Fruit fly (Drosophila melanogaster) whole organism, embryonic: ENCODE data around the gene nAChRalpha3.

Experiments used
- Atf6 ChIP-seq: fragments of 200-800 bp; sonication (Bioruptor generic); IDR thresholded peaks from 2 replicates; pipeline ENCODE4 v1.3.6; 2022; ENCODE audit warnings: missing biosample characterization, missing genetic modification characterization
- CG10209 ChIP-seq: fragments of 200-800 bp; sonication (Bioruptor generic); optimal IDR thresholded peaks from 3 replicates; lab custom pipeline; 2017; ENCODE audit warnings: missing biosample characterization, mild to moderate bottlenecking, missing genetic modification characterization, missing genetic modification reagents
- CG1024 ChIP-seq: fragments of 200-800 bp; sonication (Bioruptor generic); IDR thresholded peaks from 2 replicates; pipeline ENCODE4 v1.3.6; 2022; ENCODE audit warnings: missing biosample characterization, missing genetic modification characterization
- CG11093 ChIP-seq: fragments of 200-800 bp; sonication (Bioruptor generic); IDR thresholded peaks from 3 replicates; pipeline ENCODE4 v1.3.6; 2022; ENCODE audit warnings: missing biosample characterization, missing genetic modification characterization
- CG12219 ChIP-seq: fragments of 200-800 bp; sonication (Bioruptor generic); optimal IDR thresholded peaks from 3 replicates; lab custom pipeline; 2018; ENCODE audit warnings: missing biosample characterization, mild to moderate bottlenecking, missing genetic modification characterization
- CG13296 ChIP-seq: fragments of 200-800 bp; sonication (Bioruptor generic); optimal IDR thresholded peaks from 3 replicates; lab custom pipeline; 2018; ENCODE audit warnings: missing biosample characterization, mild to moderate bottlenecking, missing genetic modification characterization
- CG15601 ChIP-seq: fragments of 200-800 bp; sonication (Bioruptor generic); optimal IDR thresholded peaks from 3 replicates; lab custom pipeline; 2019; ENCODE audit warnings: missing biosample characterization, mild to moderate bottlenecking, missing genetic modification characterization, moderate library complexity
- CG1602 ChIP-seq: fragments of 200-800 bp; sonication (Bioruptor generic); optimal IDR thresholded peaks from 3 replicates; lab custom pipeline; 2016; ENCODE audit warnings: missing biosample characterization, missing genetic modification characterization
- CG17361 ChIP-seq: fragments of 200-800 bp; sonication (Bioruptor generic); IDR thresholded peaks from 3 replicates; pipeline ENCODE4 v1.3.6; 2022; ENCODE audit warnings: missing biosample characterization, missing genetic modification characterization
- CG17568 ChIP-seq: fragments of 200-800 bp; sonication (Bioruptor generic); optimal IDR thresholded peaks from 2 replicates; lab custom pipeline; 2018; ENCODE audit warnings: missing biosample characterization, mild to moderate bottlenecking, missing genetic modification characterization, moderate library complexity
- CG31441 ChIP-seq: fragments of 200-800 bp; sonication (Bioruptor generic); IDR thresholded peaks from 2 replicates; pipeline ENCODE4 v1.3.6; 2022; ENCODE audit warnings: missing biosample characterization, missing genetic modification characterization
- CG32767 ChIP-seq: fragments of 200-800 bp; sonication (Bioruptor generic); IDR thresholded peaks from 2 replicates; pipeline ENCODE4 v1.3.6; 2022; ENCODE audit warnings: missing biosample characterization, missing genetic modification characterization
- CG3281 ChIP-seq: fragments of 200-800 bp; sonication (Bioruptor generic); optimal IDR thresholded peaks from 3 replicates; lab custom pipeline; 2017; ENCODE audit warnings: missing biosample characterization, mild to moderate bottlenecking, missing genetic modification characterization
- CG4424 ChIP-seq: fragments of 200-800 bp; sonication (Bioruptor generic); optimal IDR thresholded peaks from 3 replicates; lab custom pipeline; 2016; ENCODE audit warnings: missing biosample characterization, missing genetic modification characterization
- CG7372 ChIP-seq: fragments of 200-800 bp; sonication (Bioruptor generic); IDR thresholded peaks from 2 replicates; pipeline ENCODE4 v1.3.6; 2022; ENCODE audit warnings: missing biosample characterization, missing genetic modification characterization
- CG7839 ChIP-seq: fragments of 200-800 bp; sonication (Bioruptor generic); optimal IDR thresholded peaks from 3 replicates; lab custom pipeline; 2018; ENCODE audit warnings: missing biosample characterization, mild to moderate bottlenecking, missing genetic modification characterization, moderate library complexity
- CG9727 ChIP-seq: fragments of 200-800 bp; sonication (Bioruptor generic); optimal IDR thresholded peaks from 3 replicates; lab custom pipeline; 2017; ENCODE audit warnings: missing biosample characterization, mild to moderate bottlenecking, missing genetic modification characterization
- CG9876 ChIP-seq: fragments of 200-800 bp; sonication (Bioruptor generic); optimal IDR thresholded peaks from 2 replicates; lab custom pipeline; 2016; ENCODE audit warnings: missing biosample characterization, missing genetic modification characterization
- CkIIα-i1 ChIP-seq: fragments of 200-800 bp; sonication (Bioruptor generic); IDR thresholded peaks from 2 replicates; pipeline ENCODE4 v1.3.6; 2022; ENCODE audit warnings: missing biosample characterization, missing genetic modification characterization
- D19A ChIP-seq: fragments of 200-800 bp; optimal IDR thresholded peaks from 3 replicates; lab custom pipeline; 2019; ENCODE audit warnings: missing biosample characterization, mild to moderate bottlenecking, missing genetic modification characterization, moderate library complexity
- Dip3 ChIP-seq: fragments of 200-800 bp; sonication (Bioruptor generic); optimal IDR thresholded peaks from 3 replicates; lab custom pipeline; 2016; ENCODE audit warnings: missing biosample characterization, missing genetic modification characterization
- E2f1 ChIP-seq: fragments of 200-800 bp; sonication (Bioruptor generic); IDR thresholded peaks from 2 replicates; pipeline ENCODE4 v1.3.6; 2022; ENCODE audit warnings: missing biosample characterization, missing genetic modification characterization
- E2f2 ChIP-seq: fragments of 200-800 bp; sonication (Bioruptor generic); IDR thresholded peaks from 2 replicates; pipeline ENCODE4 v1.3.6; 2022; ENCODE audit warnings: missing biosample characterization, missing genetic modification characterization
- Gug ChIP-seq: fragments of 200-800 bp; sonication (Bioruptor generic); IDR thresholded peaks from 4 replicates; pipeline ENCODE4 v1.3.6; 2022; ENCODE audit warnings: missing biosample characterization, missing genetic modification characterization
- Hr51 ChIP-seq, 2 experiments: fragments of 200-800 bp; sonication (Bioruptor generic); optimal IDR thresholded peaks; 2 replicates in 1 of 2; 3 replicates in 1 of 2; lab custom pipeline; 2016 to 2018; ENCODE audit warnings: missing biosample characterization in 2 of 2, missing genetic modification characterization in 2 of 2, mild to moderate bottlenecking in 1 of 2, moderate library complexity in 1 of 2
- Meics ChIP-seq: fragments of 200-800 bp; sonication (Bioruptor generic); optimal IDR thresholded peaks from 2 replicates; lab custom pipeline; 2017; ENCODE audit warnings: missing biosample characterization, mild to moderate bottlenecking, missing genetic modification characterization
- Ptx1 ChIP-seq: fragments of 200-800 bp; sonication (Bioruptor generic); IDR thresholded peaks from 2 replicates; pipeline ENCODE4 v1.3.6; 2022; ENCODE audit warnings: missing biosample characterization, missing genetic modification characterization
- Sin3A ChIP-seq: fragments of >200 bp; optimal IDR thresholded peaks from 2 replicates; lab custom pipeline; 2018
- Sox102F ChIP-seq: fragments of 200-800 bp; sonication (Bioruptor generic); optimal IDR thresholded peaks from 2 replicates; lab custom pipeline; 2018; ENCODE audit warnings: missing biosample characterization, mild to moderate bottlenecking, missing genetic modification characterization, moderate library complexity
- Ssrp ChIP-seq: fragments of 200-800 bp; sonication (Bioruptor generic); optimal IDR thresholded peaks from 2 replicates; lab custom pipeline; 2018; ENCODE audit warnings: missing biosample characterization, mild to moderate bottlenecking, missing genetic modification characterization, moderate library complexity
- ac ChIP-seq: fragments of 200-800 bp; sonication (Bioruptor generic); optimal IDR thresholded peaks from 3 replicates; lab custom pipeline; 2017; ENCODE audit warnings: missing biosample characterization, mild to moderate bottlenecking, missing genetic modification characterization
- chif ChIP-seq, 2 experiments: fragments of 200-800 bp; sonication (Bioruptor generic); optimal IDR thresholded peaks; 3 replicates each; lab custom pipeline; 2016; ENCODE audit warnings: missing biosample characterization in 2 of 2, missing genetic modification characterization in 2 of 2
- chn ChIP-seq: fragments of 200-800 bp; sonication (Bioruptor generic); optimal IDR thresholded peaks from 2 replicates; lab custom pipeline; 2016; ENCODE audit warnings: missing biosample characterization, missing genetic modification characterization
- dimm ChIP-seq: fragments of 200-800 bp; sonication (Bioruptor generic); IDR thresholded peaks from 2 replicates; pipeline ENCODE4 v1.3.6; 2022; ENCODE audit warnings: missing biosample characterization, missing genetic modification characterization
- dysf ChIP-seq: fragments of 200-800 bp; sonication (Bioruptor generic); IDR thresholded peaks from 3 replicates; pipeline ENCODE4 v1.3.6; 2022; ENCODE audit warnings: missing biosample characterization, missing genetic modification characterization
- eyg ChIP-seq: fragments of 200-800 bp; sonication (Bioruptor generic); optimal IDR thresholded peaks from 3 replicates; lab custom pipeline; 2016; ENCODE audit warnings: missing biosample characterization, missing genetic modification characterization
- fd96Cb ChIP-seq: fragments of 200-800 bp; sonication (Bioruptor generic); optimal IDR thresholded peaks from 2 replicates; lab custom pipeline; 2018; ENCODE audit warnings: missing biosample characterization, mild to moderate bottlenecking, missing genetic modification characterization, moderate library complexity
- gem ChIP-seq: fragments of 200-800 bp; sonication (Bioruptor generic); optimal IDR thresholded peaks from 2 replicates; lab custom pipeline; 2019; ENCODE audit warnings: missing biosample characterization, mild to moderate bottlenecking, missing genetic modification characterization, moderate library complexity
- gsb-n ChIP-seq: fragments of 200-800 bp; sonication (Bioruptor generic); optimal IDR thresholded peaks from 3 replicates; lab custom pipeline; 2018; ENCODE audit warnings: missing biosample characterization, mild to moderate bottlenecking, missing genetic modification characterization
- gt ChIP-seq: fragments of 200-800 bp; sonication (Bioruptor generic); IDR thresholded peaks from 2 replicates; pipeline ENCODE4 v1.3.6; 2022; ENCODE audit warnings: missing biosample characterization, missing genetic modification characterization
- hbn ChIP-seq: fragments of 200-800 bp; sonication (Bioruptor generic); IDR thresholded peaks from 2 replicates; pipeline ENCODE4 v1.3.6; 2022; ENCODE audit warnings: missing biosample characterization, missing genetic modification characterization; ENCODE audit not compliant: partially characterized antibody
- lab ChIP-seq: fragments of 200-800 bp; sonication (Bioruptor generic); optimal IDR thresholded peaks from 3 replicates; lab custom pipeline; 2017; ENCODE audit warnings: missing biosample characterization, missing genetic modification characterization, mild to moderate bottlenecking, moderate library complexity, missing genetic modification reagents
- nom ChIP-seq: fragments of 200-800 bp; sonication (Bioruptor generic); optimal IDR thresholded peaks from 2 replicates; lab custom pipeline; 2017; ENCODE audit warnings: missing biosample characterization, missing genetic modification characterization, mild to moderate bottlenecking, moderate library complexity, missing genetic modification reagents
- pzg ChIP-seq: fragments of 200-800 bp; sonication (Bioruptor generic); optimal IDR thresholded peaks from 3 replicates; lab custom pipeline; 2018; ENCODE audit warnings: missing biosample characterization, mild to moderate bottlenecking, missing genetic modification characterization, moderate library complexity
- salm ChIP-seq: fragments of 200-800 bp; sonication (Bioruptor generic); optimal IDR thresholded peaks from 2 replicates; lab custom pipeline; 2018; ENCODE audit warnings: missing biosample characterization, mild to moderate bottlenecking, missing genetic modification characterization
- sc ChIP-seq, 3 experiments: fragments of >200 bp in 2 of 3; fragments of 200-800 bp in 1 of 3; sonication (Bioruptor generic) in 1 of 3; optimal IDR thresholded peaks; 2 replicates in 2 of 3; 3 replicates in 1 of 3; lab custom pipeline; 2017; ENCODE audit warnings: mild to moderate bottlenecking in 1 of 3, missing biosample characterization in 1 of 3, missing genetic modification characterization in 1 of 3, missing genetic modification reagents in 1 of 3
- sqz ChIP-seq: fragments of 200-800 bp; sonication (Bioruptor generic); optimal IDR thresholded peaks from 3 replicates; lab custom pipeline; 2018; ENCODE audit warnings: missing biosample characterization, mild to moderate bottlenecking, missing genetic modification characterization
- usp ChIP-seq: fragments of >200 bp; optimal IDR thresholded peaks from 2 replicates; lab custom pipeline; 2017; ENCODE audit warnings: missing biosample characterization, missing genetic modification characterization

nAChRalpha3 gene

DNA sequence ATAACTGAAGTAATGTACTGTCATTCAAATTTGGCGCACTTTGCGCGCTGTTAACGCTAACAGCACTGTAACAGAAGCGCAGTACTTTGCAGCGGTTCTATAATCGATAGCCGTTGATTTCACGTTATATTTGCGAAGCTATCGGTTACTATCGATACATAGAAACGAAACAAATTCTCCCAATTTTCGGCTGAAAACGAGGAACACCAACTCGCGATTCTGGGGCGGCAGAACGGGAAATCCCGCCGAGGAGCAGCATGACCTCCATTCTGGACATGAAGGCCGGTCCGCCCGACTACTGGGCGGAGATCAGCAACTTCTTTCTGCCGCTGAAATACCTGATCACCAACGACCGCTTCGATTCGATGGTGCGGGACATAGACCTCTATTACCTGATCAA is 93.7 kb downstream of the nAChRalpha3 start, which contains the start of gene CG1636 (continued):
- TF ChIP-seq Sin3A (lab: Kevin White, UChicago) (peak; percentile 6), Gug (GFP tag; lab: Robert Waterston, UW) (no peak), chn (GFP tag; lab: Kevin White, UChicago) (no peak), CG15601 (no peak), CG12219 (GFP tag; lab: Kevin White, UChicago) (no peak), CG1602 (GFP tag; lab: Kevin White, UChicago) (no peak), hbn (GFP tag; lab: Robert Waterston, UW) (peak; percentile 90), gt (GFP tag; lab: Robert Waterston, UW) (no peak), CG1024 (no peak)

DNA sequence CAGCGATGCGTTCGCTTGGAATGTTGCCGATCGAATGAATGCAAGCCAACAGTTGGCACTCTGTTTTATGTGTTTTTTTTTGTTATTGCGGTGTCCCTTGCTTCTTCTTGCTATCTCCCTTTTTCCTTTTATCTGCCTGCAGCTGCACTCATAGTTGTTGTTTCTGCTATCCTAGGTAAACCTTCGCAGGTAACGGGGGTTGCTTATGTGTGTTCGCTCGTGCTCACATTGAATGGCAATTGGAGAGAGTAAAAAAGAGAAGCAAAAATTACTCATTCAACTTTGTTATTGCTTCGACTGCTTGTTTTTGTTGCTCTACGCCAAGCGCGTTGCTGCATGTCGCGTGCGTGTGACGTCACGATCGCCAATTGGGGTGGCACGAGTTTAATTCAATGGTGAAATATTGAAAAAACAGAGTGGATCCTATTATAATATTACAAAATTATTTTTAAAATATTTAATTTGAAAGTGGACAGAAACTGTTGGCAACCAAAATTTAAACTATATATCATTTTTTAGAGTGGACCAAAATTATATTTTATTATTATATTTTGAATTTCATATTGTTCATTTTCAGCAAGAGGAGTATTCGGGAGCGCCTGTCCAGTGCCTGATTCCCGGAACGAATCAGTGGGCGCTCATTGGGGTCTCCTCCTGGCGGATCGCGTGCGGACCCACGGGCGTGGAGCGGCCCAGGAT is 95.5 kb downstream of the nAChRalpha3 start, which contains the start of gene Corp:
TSS of gene Corp (minus strand) at position 47 of the 699 bp plus-strand sequence.
- TF ChIP-seq chif (GFP tag; optimal IDR thresholded peaks at IDR 0.05; lab: Kevin White, UChicago) (no peak), CG4424 (GFP tag; lab: Kevin White, UChicago) (peak; percentile 26), gsb-n (tag; lab: Kevin White, UChicago) (peak; percentile 19), CG7372 (GFP tag; lab: Robert Waterston, UW) (no peak), CG31441 (GFP tag; lab: Robert Waterston, UW) (peak; percentile 62), salm (peak; percentile 22), dimm (GFP tag; lab: Robert Waterston, UW) (no peak), E2f2 (GFP tag; lab: Robert Waterston, UW) (peak; percentile 33; the same call in 1 of the 2 replicates), sqz (peak; percentile 78), CG3281 (GFP tag; lab: Kevin White, UChicago) (peak; percentile 32), pzg (GFP tag; lab: Kevin White, UChicago) (no peak), usp (GFP tag; lab: Kevin White, UChicago) (no peak), CG17568 (no peak), CG11093 (GFP tag; lab: Robert Waterston, UW) (no peak), Atf6 (no peak; the same call in 1 of the 2 replicates), CG9727 (GFP tag; lab: Kevin White, UChicago) (peak; percentile 22), CG10209 (GFP tag; lab: Kevin White, UChicago) (peak; percentile 13), CG7839 (tag; lab: Kevin White, UChicago) (peak; percentile 38), Dip3 (no peak), CG17361 (GFP tag; lab: Robert Waterston, UW) (peak; percentile 63; the same call in 2 of the 3 replicates), D19A (tag; lab: Kevin White, UChicago) (peak; percentile 52), CG13296 (GFP tag; lab: Kevin White, UChicago) (peak; percentile 29), Hr51 (GFP tag; optimal IDR thresholded peaks at IDR 0.05; lab: Kevin White, UChicago) (peak in 1 of 2 experiments; percentile 74), fd96Cb (peak; percentile 34), CG9876 (no peak), Sox102F (GFP tag; lab: Kevin White, UChicago) (peak; percentile 65), CG32767 (no peak), eyg (no peak), ac (peak; percentile 42), E2f1 (GFP tag; lab: Robert Waterston, UW) (no peak), gem (tag; lab: Kevin White, UChicago) (peak; percentile 65), Ssrp (no peak), Ptx1 (GFP tag; lab: Robert Waterston, UW) (peak; percentile 44; the same call in 1 of the 2 replicates), Meics (GFP tag; lab: Kevin White, UChicago) (peak; percentile 26), nom (GFP tag; lab: Kevin White, UChicago) (peak; percentile 67), sc (optimal IDR thresholded peaks at IDR 0.05; lab: Kevin White, UChicago) (no peak), sc (GFP tag; optimal IDR thresholded peaks at IDR 0.05; lab: Kevin White, UChicago) (peak; percentile 10), dysf (GFP tag; lab: Robert Waterston, UW) (peak; percentile 48; the same call in 2 of the 3 replicates), CkIIα-i1 (GFP tag; lab: Robert Waterston, UW) (no peak), lab (GFP tag; lab: Kevin White, UChicago) (peak; percentile 48)
